Worm (Caenorhabditis elegans) whole organism, young adult: ENCODE measurements around the gene snt-3.

ENCODE experiments used
- C17E4.6 ChIP-seq: fragments of 200-800 bp; sonication (Bioruptor generic); IDR thresholded peaks from 2 replicates; pipeline ENCODE4 v1.3.6; 2022; ENCODE audit warnings: missing genetic modification reagents, missing genetic modification characterization, missing compliant biosample characterization
- D2030.7 ChIP-seq: fragments of 200-800 bp; sonication (Bioruptor generic); IDR thresholded peaks from 2 replicates; pipeline ENCODE4 v1.3.6; 2022; ENCODE audit warnings: missing genetic modification reagents, missing genetic modification characterization, missing compliant biosample characterization
- F22D6.2 ChIP-seq: sonication (generic microtip); optimal IDR thresholded peaks from 2 replicates; lab custom pipeline; 2016; ENCODE audit warnings: mild to moderate bottlenecking, missing genetic modification characterization, missing compliant biosample characterization
- F57A8.1 ChIP-seq: fragments of 200-800 bp; sonication (Bioruptor generic); optimal IDR thresholded peaks from 2 replicates; lab custom pipeline; 2018; ENCODE audit warnings: mild to moderate bottlenecking, missing genetic modification characterization, moderate library complexity, missing compliant biosample characterization
- Y56A3A.18 ChIP-seq: fragments of 200-800 bp; sonication (Bioruptor generic); IDR thresholded peaks from 2 replicates; pipeline ENCODE4 v1.3.6; 2022; ENCODE audit warnings: missing genetic modification reagents, missing genetic modification characterization, missing compliant biosample characterization
- Y79H2A.3 ChIP-seq: fragments of 200-800 bp; sonication (Bioruptor generic); conservative IDR thresholded peaks from 2 replicates; pipeline ENCODE4 v1.3.6; 2022; ENCODE audit warnings: missing genetic modification reagents, missing genetic modification characterization, missing compliant biosample characterization
- aptf-2 ChIP-seq: fragments of 200-800 bp; sonication (Bioruptor generic); conservative IDR thresholded peaks from 2 replicates; pipeline ENCODE4 v1.3.6; 2022; ENCODE audit warnings: missing genetic modification reagents, missing genetic modification characterization, missing compliant biosample characterization
- cebp-1 ChIP-seq, 2 experiments: fragments of 200-800 bp in 1 of 2; sonication (Bioruptor generic) in 1 of 2; sonication (generic microtip) in 1 of 2; IDR thresholded peaks in 1 of 2; optimal IDR thresholded peaks in 1 of 2; 2 replicates each; pipeline versions ENCODE4 v1.3.6 to Lab custom; 2017 to 2022; ENCODE audit warnings: missing compliant biosample characterization in 2 of 2, missing genetic modification characterization in 2 of 2, mild to moderate bottlenecking in 1 of 2, missing genetic modification reagents in 1 of 2, moderate library complexity in 1 of 2
- ceh-100 ChIP-seq: fragments of 200-800 bp; sonication (Bioruptor generic); IDR thresholded peaks from 2 replicates; pipeline ENCODE4 v1.3.6; 2022; ENCODE audit warnings: missing genetic modification reagents, missing genetic modification characterization, missing compliant biosample characterization
- dpff-1 ChIP-seq: sonication (generic microtip); optimal IDR thresholded peaks from 2 replicates; lab custom pipeline; 2017; ENCODE audit warnings: mild to moderate bottlenecking, missing genetic modification characterization, missing compliant biosample characterization
- efl-1 ChIP-seq: fragments of 150-350 bp; optimal IDR thresholded peaks from 2 replicates; lab custom pipeline; 2014; ENCODE audit warnings: missing biosample characterization, missing genetic modification reagents, missing genetic modification characterization
- egrh-3 ChIP-seq: fragments of 200-800 bp; sonication (Bioruptor generic); IDR thresholded peaks from 2 replicates; pipeline ENCODE4 v1.3.6; 2022; ENCODE audit warnings: missing genetic modification reagents, missing genetic modification characterization, missing compliant biosample characterization
- gei-17 ChIP-seq: fragments of 200-800 bp; sonication (Bioruptor generic); optimal IDR thresholded peaks from 2 replicates; lab custom pipeline; 2018; ENCODE audit warnings: mild to moderate bottlenecking, missing genetic modification characterization, missing compliant biosample characterization
- hlh-12 ChIP-seq: sonication (generic microtip); optimal IDR thresholded peaks from 2 replicates; lab custom pipeline; 2016; ENCODE audit warnings: missing genetic modification characterization, missing compliant biosample characterization
- hlh-26 ChIP-seq: fragments of 200-800 bp; sonication (Bioruptor generic); conservative IDR thresholded peaks from 2 replicates; pipeline ENCODE4 v1.3.6; 2022; ENCODE audit warnings: missing genetic modification reagents, missing genetic modification characterization, missing compliant biosample characterization
- let-607 ChIP-seq, 2 experiments: fragments of 200-800 bp in 1 of 2; sonication (Bioruptor generic) in 1 of 2; sonication (generic microtip) in 1 of 2; optimal IDR thresholded peaks; 2 replicates each; lab custom pipeline; 2016 to 2018; ENCODE audit warnings: mild to moderate bottlenecking in 2 of 2, missing compliant biosample characterization in 2 of 2, missing genetic modification characterization in 2 of 2, moderate library complexity in 2 of 2, missing genotype in 1 of 2
- lin-35 ChIP-seq, 3 experiments: fragments of 150-350 bp in 2 of 3; sonication (generic microtip) in 1 of 3; optimal IDR thresholded peaks; 2 replicates each; lab custom pipeline; 2014 to 2018; ENCODE audit warnings: missing biosample characterization in 3 of 3, missing genetic modification characterization in 3 of 3, missing genetic modification reagents in 3 of 3
- lsy-27 ChIP-seq: sonication (generic microtip); optimal IDR thresholded peaks from 2 replicates; lab custom pipeline; 2017; ENCODE audit warnings: missing genetic modification characterization, mild to moderate bottlenecking, missing compliant biosample characterization, antibody characterized with exemption, missing genotype, borderline replicate concordance; ENCODE audit not compliant: insufficient read depth
- madf-6 ChIP-seq: fragments of 200-800 bp; sonication (Bioruptor generic); IDR thresholded peaks from 2 replicates; pipeline ENCODE4 v1.3.6; 2022; ENCODE audit warnings: missing genetic modification reagents, missing genetic modification characterization, missing compliant biosample characterization
- mcd-1 ChIP-seq: fragments of 200-800 bp; sonication (Bioruptor generic); IDR thresholded peaks from 2 replicates; pipeline ENCODE4 v1.3.6; 2022; ENCODE audit warnings: missing genetic modification reagents, missing genetic modification characterization, missing compliant biosample characterization
- nfya-2 ChIP-seq: fragments of 200-800 bp; sonication (Bioruptor generic); IDR thresholded peaks from 2 replicates; pipeline ENCODE4 v1.3.6; 2022; ENCODE audit warnings: missing genetic modification reagents, missing genetic modification characterization, missing compliant biosample characterization
- nhr-80 ChIP-seq: sonication (generic microtip); optimal IDR thresholded peaks from 2 replicates; lab custom pipeline; 2016; ENCODE audit warnings: missing genetic modification characterization, missing compliant biosample characterization
- pha-4 ChIP-seq: fragments of 150-350 bp; sonication (generic microtip); optimal IDR thresholded peaks from 2 replicates; lab custom pipeline; 2014; ENCODE audit warnings: missing biosample characterization, missing genetic modification reagents, missing genetic modification characterization
- rec-8 ChIP-seq, 2 experiments: sonication (generic microtip); optimal IDR thresholded peaks; 2 replicates each; lab custom pipeline; 2016; ENCODE audit warnings: mild to moderate bottlenecking in 2 of 2, missing genetic modification characterization in 2 of 2, missing genetic modification reagents in 2 of 2, missing genotype in 2 of 2, missing biosample characterization in 1 of 2, missing compliant biosample characterization in 1 of 2, moderate library complexity in 1 of 2
- sdz-38 ChIP-seq: sonication (generic microtip); optimal IDR thresholded peaks from 2 replicates; lab custom pipeline; 2016; ENCODE audit warnings: missing genotype, missing genetic modification characterization, missing compliant biosample characterization
- sea-2 ChIP-seq: fragments of 200-800 bp; sonication (Bioruptor generic); IDR thresholded peaks from 2 replicates; pipeline ENCODE4 v1.3.6; 2022; ENCODE audit warnings: missing genetic modification characterization, missing compliant biosample characterization
- snpc-1.3 ChIP-seq: sonication (generic microtip); optimal IDR thresholded peaks from 2 replicates; lab custom pipeline; 2017; ENCODE audit warnings: missing genetic modification characterization, mild to moderate bottlenecking, missing compliant biosample characterization, antibody characterized with exemption, moderate library complexity, missing genotype, missing genetic modification reagents; ENCODE audit not compliant: insufficient read depth
- snpc-4 ChIP-seq, 5 experiments: fragments of 150-350 bp in 1 of 5; sonication (generic microtip) in 4 of 5; optimal IDR thresholded peaks; 2 replicates each; lab custom pipeline; 2014 to 2018; ENCODE audit warnings: missing genetic modification characterization in 5 of 5, missing biosample characterization in 3 of 5, antibody characterized with exemption in 2 of 5, mild to moderate bottlenecking in 2 of 5, missing compliant biosample characterization in 2 of 5, missing genotype in 2 of 5, moderate library complexity in 2 of 5, missing genetic modification reagents in 1 of 5
- unc-62 ChIP-seq: fragments of 150-350 bp; optimal IDR thresholded peaks from 2 replicates; lab custom pipeline; 2014; ENCODE audit warnings: missing biosample characterization, missing genetic modification reagents, missing genetic modification characterization
- zfh-2 ChIP-seq: fragments of 200-800 bp; sonication (Bioruptor generic); conservative IDR thresholded peaks from 2 replicates; pipeline ENCODE4 v1.3.6; 2022; ENCODE audit warnings: missing genetic modification reagents, missing genetic modification characterization, missing compliant biosample characterization
- zim-3 ChIP-seq: sonication (generic microtip); optimal IDR thresholded peaks from 2 replicates; lab custom pipeline; 2017; ENCODE audit warnings: mild to moderate bottlenecking, missing genetic modification characterization, moderate library complexity, missing compliant biosample characterization
- ztf-25 ChIP-seq: fragments of 200-800 bp; sonication (Bioruptor generic); IDR thresholded peaks from 2 replicates; pipeline ENCODE4 v1.3.6; 2022; ENCODE audit warnings: missing genetic modification reagents, missing genetic modification characterization, missing compliant biosample characterization

Gene snt-3

ce11 chrV:1383206-1383908 lies 12.5 kb upstream of the snt-3 start, which contains the start of gene rga-4:
Gene rga-4, minus strand, starts transcription at chrV:1383256.
- TF ChIP-seq nfya-2 (no peak), Y56A3A.18 (GFP tag; lab: Robert Waterston, UW) (no peak), pha-4 (no peak), nhr-80 (tag; lab: Kevin White, UChicago) (no peak), zim-3 (tag; lab: Kevin White, UChicago) (no peak), D2030.7 (GFP tag; lab: Robert Waterston, UW) (no peak), lsy-27 (tag; lab: Kevin White, UChicago) (no peak), Y79H2A.3 (GFP tag; lab: Robert Waterston, UW) (no peak), F22D6.2 (tag; lab: Kevin White, UChicago) (no peak), let-607 (tag; optimal IDR thresholded peaks at IDR 0.05; lab: Kevin White, UChicago) (no peak), lin-35 (GFP tag; optimal IDR thresholded peaks at IDR 0.05; lab: Kevin White, UChicago) (peak in 1 of 3 experiments; percentile 4), efl-1 (peak; percentile 11), cebp-1 (GFP tag; IDR thresholded peaks at IDR 0.05; lab: Robert Waterston, UW) (no peak), cebp-1 (tag; optimal IDR thresholded peaks at IDR 0.05; lab: Kevin White, UChicago) (peak; percentile 3), ztf-25 (GFP tag; lab: Robert Waterston, UW) (no peak), dpff-1 (tag; lab: Kevin White, UChicago) (no peak), snpc-1.3 (tag; lab: Kevin White, UChicago) (peak; percentile 23), madf-6 (GFP tag; lab: Robert Waterston, UW) (no peak), sea-2 (GFP tag; lab: Robert Waterston, UW) (no peak), unc-62 (no peak)
- TF ChIP-seq, all 124 proteins: peak for 4

DNA sequence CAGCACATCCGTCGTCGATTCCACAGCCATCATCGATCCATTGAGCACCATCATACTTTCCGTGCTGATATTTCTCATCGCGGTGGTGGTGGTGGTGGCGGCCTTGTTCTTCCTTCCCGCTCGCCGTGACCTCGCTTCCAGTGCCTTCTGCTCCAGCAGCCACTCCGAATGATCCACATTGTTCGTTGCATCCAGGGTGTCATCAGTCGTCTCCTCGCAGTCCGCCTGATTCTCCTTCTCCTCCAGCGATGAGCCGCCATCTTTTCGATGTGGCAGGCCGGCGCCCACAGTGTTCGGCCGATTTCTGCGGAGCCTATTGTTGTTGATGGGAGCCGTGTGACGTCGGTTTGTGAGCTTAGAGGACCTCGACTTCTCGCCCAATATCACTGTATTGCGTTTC lies 7.2 kb upstream of the snt-3 start:
- TF ChIP-seq egrh-3 (GFP tag; lab: Robert Waterston, UW) = peak; percentile 51; the same call in 1 of the 2 replicates
- TF ChIP-seq hlh-26 (GFP tag; lab: Robert Waterston, UW) = no peak
- TF ChIP-seq F57A8.1 = no peak
- peak; percentile 84 for TF ChIP-seq zfh-2 (GFP tag; lab: Robert Waterston, UW)
- no peak for TF ChIP-seq gei-17 (GFP tag; lab: Kevin White, UChicago)
- TF ChIP-seq mcd-1 (GFP tag; lab: Robert Waterston, UW) = 0 out of 2 replicates have a peak, but pooled peaks have one; percentile 6
- no peak for TF ChIP-seq sdz-38 (tag; lab: Kevin White, UChicago)

DNA sequence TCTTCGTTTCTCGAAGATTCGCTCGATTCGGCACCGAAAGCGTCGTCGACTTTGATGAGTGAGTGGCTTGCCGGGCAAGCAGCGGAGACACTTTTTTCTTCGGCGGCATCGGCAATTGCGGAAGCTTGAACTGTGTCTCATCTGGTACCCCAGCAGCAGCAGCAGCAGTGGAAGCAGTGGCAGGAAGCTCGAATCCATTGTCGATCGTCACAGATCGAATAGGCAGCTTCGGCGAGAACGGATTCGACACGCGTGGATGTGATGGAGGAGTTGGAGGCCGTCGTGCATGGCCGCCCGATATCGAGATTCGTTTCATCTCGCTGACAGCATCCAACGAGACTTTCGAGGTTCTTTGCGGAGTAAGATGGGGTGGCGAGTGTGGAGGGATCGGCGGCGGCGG lies 4.2 kb upstream of the snt-3 start:
- TF ChIP-seq zfh-2 (GFP tag; lab: Robert Waterston, UW) (peak; percentile 78), ceh-100 (GFP tag; lab: Robert Waterston, UW) (no peak), aptf-2 (GFP tag; lab: Robert Waterston, UW) (no peak)

DNA sequence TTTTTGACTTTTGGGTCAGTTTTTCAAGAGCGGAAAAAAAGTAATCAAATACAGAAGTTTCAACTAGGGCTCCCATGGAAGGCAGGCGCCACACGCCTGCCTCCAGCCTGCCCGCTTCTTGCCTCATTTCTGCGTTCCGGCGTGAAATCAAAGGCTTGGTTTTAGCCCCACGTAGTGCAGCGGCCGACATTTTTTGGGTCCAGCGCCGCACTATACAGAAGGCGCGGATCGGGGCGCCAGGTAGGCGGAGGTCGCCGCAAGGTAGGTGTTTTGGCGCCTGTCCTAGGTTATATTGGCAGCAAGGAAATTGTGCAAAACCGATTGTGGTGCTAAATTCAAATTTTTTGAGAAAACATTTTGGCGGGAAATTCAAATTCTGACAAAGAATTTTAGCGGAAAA lies 2.7 kb downstream of the snt-3 start:
- TF ChIP-seq nhr-80 (tag; lab: Kevin White, UChicago) = no peak
- TF ChIP-seq egrh-3 (GFP tag; lab: Robert Waterston, UW) = peak; percentile 28; the same call in 1 of the 2 replicates
- TF ChIP-seq snpc-4 (GFP tag; optimal IDR thresholded peaks at IDR 0.05; lab: Kevin White, UChicago) = no peak
- TF ChIP-seq snpc-4 (tag; optimal IDR thresholded peaks at IDR 0.05; lab: Kevin White, UChicago) = peak in 1 of 4 experiments; percentile 47
- no peak for TF ChIP-seq rec-8 (tag; optimal IDR thresholded peaks at IDR 0.05; lab: Kevin White, UChicago)
- TF ChIP-seq C17E4.6 = no peak
- peak; percentile 80 for TF ChIP-seq zfh-2 (GFP tag; lab: Robert Waterston, UW)
- TF ChIP-seq hlh-12 = no peak
